Worm (Caenorhabditis elegans): ENCODE data around the gene paa-1.
A peak's percentile ranks its signal among the peaks of the same experiment; 100 is the strongest.

paa-1 gene

ce11 chrIII:5501358-5502287 lies 51.1 kb downstream of the paa-1 start, which contains the start of gene R02F2.1:
Gene R02F2.1, plus strand, starts transcription at chrIII:5501885.
- TF ChIP-seq ceh-32 (tag; optimal IDR thresholded peaks at IDR 0.05; ENCODE audit: poor library complexity) (no peak), nhr-42 (GFP tag; IDR thresholded peaks at IDR 0.05) (no peak), snpc-1.2 (GFP tag; IDR thresholded peaks at IDR 0.05) (no peak), cey-2 (tag; optimal IDR thresholded peaks at IDR 0.05; ENCODE audit: borderline replicate concordance, insufficient read depth) (no peak), lsy-2 (tag; optimal IDR thresholded peaks at IDR 0.05) (peak in 1 of 2 experiments; percentile 0), arid-1 (GFP tag; conservative IDR thresholded peaks at IDR 0.05) (no peak), dve-1 (tag; optimal IDR thresholded peaks at IDR 0.05; ENCODE audit: insufficient read depth) (peak; percentile 59), jun-1 (tag; optimal IDR thresholded peaks at IDR 0.05) (no peak), daf-19 (GFP tag; conservative IDR thresholded peaks at IDR 0.05) (no peak), ceh-20 (GFP tag; IDR thresholded peaks at IDR 0.05) (no peak), spr-3 (GFP tag; optimal IDR thresholded peaks at IDR 0.05) (no peak), daf-16 (GFP tag; optimal IDR thresholded peaks at IDR 0.05) (no peak), daf-16 (tag; optimal IDR thresholded peaks at IDR 0.05) (peak; percentile 67), hlh-11 (tag; optimal IDR thresholded peaks at IDR 0.05) (peak; percentile 30), nhr-28 (tag; optimal IDR thresholded peaks at IDR 0.05) (peak; percentile 32), nhr-6 (tag; optimal IDR thresholded peaks at IDR 0.05) (peak; percentile 0), hmg-1.1 (GFP tag; IDR thresholded peaks at IDR 0.05) (no peak), mxl-3 (GFP tag; optimal IDR thresholded peaks at IDR 0.05) (no peak), duxl-1 (tag; optimal IDR thresholded peaks at IDR 0.05; ENCODE audit: poor library complexity) (no peak), mdl-1 (tag; optimal IDR thresholded peaks at IDR 0.05) (peak in 1 of 2 experiments; percentile 50), ceh-28 (tag; optimal IDR thresholded peaks at IDR 0.05) (no peak), ces-1 (GFP tag; optimal IDR thresholded peaks at IDR 0.05) (no peak), F10B5.3 (tag; optimal IDR thresholded peaks at IDR 0.05) (no peak), zip-11 (GFP tag; IDR thresholded peaks at IDR 0.05) (no peak), hlh-30 (tag; optimal IDR thresholded peaks at IDR 0.05; ENCODE audit: insufficient read depth) (peak; percentile 90), mep-1 (tag; optimal IDR thresholded peaks at IDR 0.05) (peak; percentile 17), aha-1 (tag) (peak; percentile 83), mdt-29 (GFP tag; IDR thresholded peaks at IDR 0.05) (no peak), tag-97 (GFP tag; IDR thresholded peaks at IDR 0.05) (no peak), nhr-237 (tag; optimal IDR thresholded peaks at IDR 0.05) (no peak), hif-1 (tag; optimal IDR thresholded peaks at IDR 0.05) (peak in 1 of 2 experiments; percentile 38), mxl-2 (GFP tag; conservative IDR thresholded peaks at IDR 0.05) (0 out of 2 replicates have a peak, but pooled peaks have one; percentile 5), ama-1 (optimal IDR thresholded peaks at IDR 0.05) (peak; percentile 36), ceh-62 (tag; optimal IDR thresholded peaks at IDR 0.05) (no peak), lim-7 (GFP tag; IDR thresholded peaks at IDR 0.05) (0 out of 2 replicates have a peak, but pooled peaks have one; percentile 18), tra-1 (GFP tag; IDR thresholded peaks at IDR 0.05) (no peak)
